Worm (Caenorhabditis elegans): ENCODE results near the gene gar-1.
A peak's percentile ranks its signal among the peaks of the same experiment; 100 is the strongest.

Gene gar-1

DNA sequence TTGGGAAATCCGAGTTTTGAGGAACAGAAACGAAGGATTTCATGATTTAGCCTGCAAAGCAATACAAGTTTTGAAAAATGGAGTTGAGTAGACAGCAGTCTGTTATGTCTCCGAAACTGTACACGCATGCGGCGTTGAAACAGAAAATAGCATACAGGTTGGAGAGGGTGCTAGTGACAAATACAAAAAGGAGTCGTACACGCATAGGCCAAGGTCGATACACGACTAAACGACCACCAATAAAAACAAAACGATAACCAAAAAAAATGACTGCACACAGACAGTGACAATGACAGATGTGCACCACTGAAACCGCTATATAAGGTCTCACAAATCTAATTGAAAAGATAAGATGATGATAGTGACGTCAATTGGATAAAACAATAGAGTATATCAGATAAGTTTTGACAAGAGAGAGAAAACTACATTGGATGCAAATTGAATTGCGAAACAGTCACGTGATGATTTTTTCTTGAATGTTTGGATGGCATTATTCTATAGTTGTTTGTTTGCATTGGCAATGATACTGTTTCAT lies 35.7 kb downstream of the gar-1 start, which contains the start of gene fah-1 (continued):
- peak; percentile 47; the same call in 1 of the 2 replicates for TF ChIP-seq ceh-20 (GFP tag; IDR thresholded peaks at IDR 0.05)
- no peak for TF ChIP-seq fos-1 (tag; optimal IDR thresholded peaks at IDR 0.05)

DNA sequence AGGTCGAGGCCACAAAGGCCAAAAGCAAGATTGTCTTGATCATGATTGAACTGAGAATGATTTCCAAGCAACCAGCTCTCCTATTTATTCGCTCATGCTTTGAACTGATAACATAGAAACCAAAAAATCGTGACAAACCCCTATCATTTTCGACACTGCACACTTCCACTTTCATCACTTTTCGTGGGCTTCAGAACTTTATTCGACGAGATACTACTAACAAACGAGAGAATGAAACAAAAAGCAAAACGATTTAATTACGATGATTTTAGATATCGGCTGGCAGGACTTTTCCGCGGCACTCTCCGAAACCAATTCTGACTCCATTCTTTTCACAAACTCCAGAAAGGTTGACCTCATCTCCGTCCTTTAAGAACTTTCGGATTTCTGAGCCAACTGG lies 38.1 kb downstream of the gar-1 start, which contains the start of gene asp-14:
asp-14 (minus strand) TSS at position 101 of the 400 bp plus-strand sequence.
- TF ChIP-seq daf-16 (GFP tag; optimal IDR thresholded peaks at IDR 0.05) (no peak), daf-16 (tag; optimal IDR thresholded peaks at IDR 0.05) (peak; percentile 17), D1046.2 (GFP tag; IDR thresholded peaks at IDR 0.05) (no peak)

DNA sequence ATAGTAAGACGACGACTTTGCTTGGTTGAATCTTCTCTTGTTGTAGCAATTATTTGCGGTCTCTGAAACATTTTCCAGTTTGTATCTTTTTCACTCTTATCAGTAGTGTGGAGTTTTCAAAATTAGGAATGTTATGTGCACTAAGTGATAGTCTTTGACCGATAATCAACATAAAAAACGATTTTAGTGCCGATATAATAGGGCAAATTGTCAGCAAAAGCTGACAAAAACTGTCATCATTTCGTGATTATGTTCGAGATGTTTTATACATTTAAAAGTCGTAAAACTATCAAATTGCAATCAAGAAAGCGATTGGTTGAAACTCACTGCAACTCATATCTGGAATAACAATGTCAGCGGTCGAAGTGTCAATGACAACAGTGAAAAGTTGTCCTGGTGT lies 39.4 kb downstream of the gar-1 start:
- peak; percentile 5 for TF ChIP-seq T20F7.1 (GFP tag; optimal IDR thresholded peaks at IDR 0.05)
- no peak for TF ChIP-seq spr-1 (tag; optimal IDR thresholded peaks at IDR 0.05)
- TF ChIP-seq nhr-77 (tag; optimal IDR thresholded peaks at IDR 0.05), result no peak
- TF ChIP-seq saeg-2 (GFP tag; IDR thresholded peaks at IDR 0.05), result no peak
- TF ChIP-seq hif-1 (tag; optimal IDR thresholded peaks at IDR 0.05), result no peak
- TF ChIP-seq Y75B8A.6 (GFP tag; IDR thresholded peaks at IDR 0.05), result no peak
- no peak for TF ChIP-seq mxl-2 (GFP tag; conservative IDR thresholded peaks at IDR 0.05)
- no peak for TF ChIP-seq daf-16 (GFP tag; optimal IDR thresholded peaks at IDR 0.05)
- peak; percentile 91 for TF ChIP-seq daf-16 (tag; optimal IDR thresholded peaks at IDR 0.05)
- no peak for TF ChIP-seq ztf-11 (tag; optimal IDR thresholded peaks at IDR 0.05)
- TF ChIP-seq F26F4.8 (GFP tag; conservative IDR thresholded peaks at IDR 0.05), result no peak
- TF ChIP-seq fkh-10 (GFP tag; optimal IDR thresholded peaks at IDR 0.05), result no peak
- TF ChIP-seq nhr-28 (tag; optimal IDR thresholded peaks at IDR 0.05), result peak; percentile 22
- no peak for TF ChIP-seq egl-43 (GFP tag; IDR thresholded peaks at IDR 0.05)
- TF ChIP-seq unc-39 (tag; optimal IDR thresholded peaks at IDR 0.05), result no peak
- no peak for TF ChIP-seq arid-1 (GFP tag; conservative IDR thresholded peaks at IDR 0.05)
- TF ChIP-seq zag-1 (tag; optimal IDR thresholded peaks at IDR 0.05), result no peak
- TF ChIP-seq dve-1 (tag; optimal IDR thresholded peaks at IDR 0.05; ENCODE audit: insufficient read depth), result peak; percentile 89
- no peak for TF ChIP-seq dpl-1 (GFP tag; optimal IDR thresholded peaks at IDR 0.05)
- TF ChIP-seq T26A8.4 (GFP tag; IDR thresholded peaks at IDR 0.05), result no peak
- no peak for TF ChIP-seq F44E2.7 (GFP tag; IDR thresholded peaks at IDR 0.05)
- no peak for TF ChIP-seq R02D3.7 (tag; optimal IDR thresholded peaks at IDR 0.05)
- TF ChIP-seq nhr-102 (tag; optimal IDR thresholded peaks at IDR 0.05), result no peak
- no peak for TF ChIP-seq tra-1 (GFP tag; IDR thresholded peaks at IDR 0.05)
- no peak for TF ChIP-seq sdz-12 (GFP tag; optimal IDR thresholded peaks at IDR 0.05)
- no peak for TF ChIP-seq mdl-1 (tag; optimal IDR thresholded peaks at IDR 0.05)
- peak; percentile 28 for TF ChIP-seq pqm-1 (tag; optimal IDR thresholded peaks at IDR 0.05)
- no peak for TF ChIP-seq pha-4 (GFP tag; IDR thresholded peaks at IDR 0.05)
- no peak for TF ChIP-seq pha-4 (tag; optimal IDR thresholded peaks at IDR 0.05)
- TF ChIP-seq F10B5.3 (tag; optimal IDR thresholded peaks at IDR 0.05), result no peak
- TF ChIP-seq dmd-6 (GFP tag; IDR thresholded peaks at IDR 0.05), result peak; percentile 51
- no peak for TF ChIP-seq madf-5 (GFP tag; IDR thresholded peaks at IDR 0.05)
- no peak for TF ChIP-seq vab-7 (GFP tag; IDR thresholded peaks at IDR 0.05)
- TF ChIP-seq ZK337.2 (GFP tag; IDR thresholded peaks at IDR 0.05), result no peak
- no peak for TF ChIP-seq ZK546.5 (tag; optimal IDR thresholded peaks at IDR 0.05)
- no peak for TF ChIP-seq ceh-32 (tag; optimal IDR thresholded peaks at IDR 0.05; ENCODE audit: poor library complexity)
- TF ChIP-seq lir-3 (tag; optimal IDR thresholded peaks at IDR 0.05), result no peak
- TF ChIP-seq egl-27 (tag; optimal IDR thresholded peaks at IDR 0.05), result no peak
- no peak for TF ChIP-seq aha-1 (tag)
- TF ChIP-seq ceh-62 (tag; optimal IDR thresholded peaks at IDR 0.05), result no peak
- TF ChIP-seq daf-12 (tag; optimal IDR thresholded peaks at IDR 0.05), result no peak
- no peak for TF ChIP-seq madf-9 (GFP tag; conservative IDR thresholded peaks at IDR 0.05)
- TF ChIP-seq hlh-11 (tag; optimal IDR thresholded peaks at IDR 0.05), result no peak
- TF ChIP-seq zfp-3 (GFP tag; conservative IDR thresholded peaks at IDR 0.05), result no peak
- no peak for TF ChIP-seq mes-2 (tag; optimal IDR thresholded peaks at IDR 0.05; ENCODE audit: poor library complexity, severe bottlenecking)
